Worm (Caenorhabditis elegans) whole organism, L4 larva: ENCODE measurements around the gene gst-8.
"Not testable (repeated sequence)": the region's sequence is repeated elsewhere in the genome, so short reads cannot be mapped to it uniquely, and the experiment has no call there.

Experiments used
- ceh-32 ChIP-seq: sonication (generic microtip); optimal IDR thresholded peaks from 2 replicates; lab custom pipeline; 2016; ENCODE audit warnings: mild to moderate bottlenecking, missing genetic modification characterization, missing compliant biosample characterization; ENCODE audit not compliant: poor library complexity
- ctbp-1 ChIP-seq: fragments of 200-800 bp; sonication (Bioruptor generic); IDR thresholded peaks from 2 replicates; pipeline ENCODE4 v1.3.6; 2022; ENCODE audit warnings: missing genetic modification reagents, missing genetic modification characterization, missing compliant biosample characterization
- dmd-8 ChIP-seq: fragments of 200-800 bp; sonication (Bioruptor generic); IDR thresholded peaks from 2 replicates; pipeline ENCODE4 v1.3.6; 2022; ENCODE audit warnings: missing genetic modification characterization, missing compliant biosample characterization
- egl-27 ChIP-seq: sonication (generic microtip); optimal IDR thresholded peaks from 3 replicates; lab custom pipeline; 2017; ENCODE audit warnings: missing biosample characterization, missing genetic modification reagents, missing genetic modification characterization
- madf-5 ChIP-seq, 2 experiments: fragments of 200-800 bp; sonication (Bioruptor generic); IDR thresholded peaks; 2 replicates each; pipeline ENCODE4 v1.3.6; 2022; ENCODE audit warnings: missing compliant biosample characterization in 2 of 2, missing genetic modification characterization in 2 of 2
- nhr-48 ChIP-seq: sonication (generic microtip); optimal IDR thresholded peaks from 2 replicates; lab custom pipeline; 2016; ENCODE audit warnings: mild to moderate bottlenecking, missing genetic modification characterization, missing compliant biosample characterization
- pha-4 ChIP-seq, 2 experiments: fragments of 150-350 bp in 1 of 2; fragments of 200-800 bp in 1 of 2; sonication (Bioruptor generic) in 1 of 2; IDR thresholded peaks in 1 of 2; optimal IDR thresholded peaks in 1 of 2; 2 replicates each; pipeline versions ENCODE4 v1.3.6 to Lab custom; 2014 to 2022; ENCODE audit warnings: missing genetic modification characterization in 2 of 2, missing genetic modification reagents in 2 of 2, missing biosample characterization in 1 of 2, missing compliant biosample characterization in 1 of 2
- unc-130 ChIP-seq: sonication (generic microtip); optimal IDR thresholded peaks from 2 replicates; lab custom pipeline; 2016; ENCODE audit warnings: missing genetic modification reagents, missing genetic modification characterization, missing compliant biosample characterization
- unc-62 ChIP-seq, 3 experiments: fragments of 150-350 bp in 1 of 3; sonication (generic microtip); optimal IDR thresholded peaks in 2 of 3; peaks in 1 of 3; 1 replicate in 1 of 3; 2 replicates in 2 of 3; lab custom pipeline; 2014 to 2017; ENCODE audit warnings: missing biosample characterization in 3 of 3, missing genetic modification characterization in 3 of 3, missing genetic modification reagents in 3 of 3, missing genotype in 1 of 3

gst-8 gene

DNA sequence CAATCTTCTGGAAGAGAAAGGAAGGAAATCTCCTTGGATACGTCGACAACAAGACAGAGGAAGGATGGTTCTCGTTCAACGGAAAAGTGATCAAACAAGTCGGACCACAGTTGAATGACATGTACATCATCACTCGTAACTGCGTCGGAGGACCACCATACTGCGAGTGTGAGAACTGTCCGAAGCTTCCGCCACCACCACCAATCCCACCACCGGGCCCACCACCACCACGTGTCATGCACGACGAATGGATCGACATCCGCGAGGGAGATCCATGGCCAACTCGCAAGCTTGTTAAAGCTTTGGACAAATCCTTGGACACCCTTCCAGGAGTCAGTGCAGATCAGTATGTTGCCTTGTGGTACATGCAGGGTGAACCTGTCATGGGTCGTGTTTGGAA, 47.8 kb downstream of the gst-8 start:
- TF ChIP-seq ctbp-1 = no peak
- TF ChIP-seq unc-62 (GFP tag; optimal IDR thresholded peaks at IDR 0.05 in 1 of 2; lab: Kevin White, UChicago) = peak in 1 of 2 experiments; percentile 91
- no peak for TF ChIP-seq unc-62 (tag; optimal IDR thresholded peaks at IDR 0.05; lab: Kevin White, UChicago)
- TF ChIP-seq madf-5 (GFP tag; IDR thresholded peaks at IDR 0.05; lab: Robert Waterston, UW) = no peak
- TF ChIP-seq pha-4 (GFP tag; IDR thresholded peaks at IDR 0.05; lab: Robert Waterston, UW) = no peak
- TF ChIP-seq pha-4 (tag; optimal IDR thresholded peaks at IDR 0.05; lab: Kevin White, UChicago) = no peak
- no peak for TF ChIP-seq nhr-48
- no peak for TF ChIP-seq ceh-32

ce11 chrII:4932727-4933126, 49.2 kb downstream of the gst-8 start, which contains the start of gene msp-152:
TSS of gene msp-152 (plus strand) at chrII:4933027.
- TF ChIP-seq unc-130 (GFP tag; lab: Kevin White, UChicago); dmd-8 (GFP tag; lab: Robert Waterston, UW); egl-27: not testable (repeated sequence)
